Fruit fly (Drosophila melanogaster): ENCODE results near the gene Rab9Fb.

dm6 chrX:10933776-10934175, 18.5 kb downstream of the Rab9Fb start:
- TF ChIP-seq Ets96B (tag; optimal IDR thresholded peaks at IDR 0.05), result no peak
- TF ChIP-seq esn (GFP tag; optimal IDR thresholded peaks at IDR 0.05), result peak; percentile 39
- peak; percentile 50 for TF ChIP-seq Met (GFP tag; optimal IDR thresholded peaks at IDR 0.05)
- no peak for TF ChIP-seq dsx (GFP tag; optimal IDR thresholded peaks at IDR 0.05; ENCODE audit: poor library complexity, severe bottlenecking)
- no peak for TF ChIP-seq Ets21C (GFP tag; optimal IDR thresholded peaks at IDR 0.05)
- no peak for TF ChIP-seq spab (GFP tag; optimal IDR thresholded peaks at IDR 0.05)
